Worm (Caenorhabditis elegans): ENCODE measurements around the gene B0034.1.

- TF ChIP-seq R02D3.7 (tag; optimal IDR thresholded peaks at IDR 0.05) (no peak), fos-1 (tag; optimal IDR thresholded peaks at IDR 0.05) (no peak), nhr-6 (tag; optimal IDR thresholded peaks at IDR 0.05) (no peak), lir-3 (tag; optimal IDR thresholded peaks at IDR 0.05) (no peak), unc-62 (GFP tag; optimal IDR thresholded peaks at IDR 0.05 in 1 of 2) (no peak), unc-62 (tag; optimal IDR thresholded peaks at IDR 0.05) (no peak), php-3 (GFP tag; IDR thresholded peaks at IDR 0.05) (no peak), lin-38 (GFP tag; IDR thresholded peaks at IDR 0.05) (no peak), lin-39 (tag; optimal IDR thresholded peaks at IDR 0.05) (no peak)
These were observed 10.3 kb upstream of the B0034.1 start for ce11 chrII:5957803-5958367.
